Worm (Caenorhabditis elegans) whole organism, late embryonic: Measurements from ENCODE around the gene T26E4.2.

ENCODE experiments used
- C38D4.7 ChIP-seq: fragments of 200-800 bp; sonication (Bioruptor generic); optimal IDR thresholded peaks from 2 replicates; lab custom pipeline; 2018; ENCODE audit warnings: mild to moderate bottlenecking, missing genetic modification characterization, moderate library complexity, missing compliant biosample characterization
- T23F11.4 ChIP-seq: fragments of 200-800 bp; sonication (Bioruptor generic); optimal IDR thresholded peaks from 2 replicates; lab custom pipeline; 2018; ENCODE audit warnings: mild to moderate bottlenecking, missing genetic modification characterization, missing compliant biosample characterization
- ceh-14 ChIP-seq: sonication (generic microtip); optimal IDR thresholded peaks from 2 replicates; lab custom pipeline; 2016; ENCODE audit warnings: missing genotype, missing genetic modification characterization, missing compliant biosample characterization
- ceh-18 ChIP-seq: sonication (generic microtip); optimal IDR thresholded peaks from 2 replicates; lab custom pipeline; 2016; ENCODE audit warnings: missing genetic modification characterization, missing compliant biosample characterization
- ceh-22 ChIP-seq: sonication (generic microtip); optimal IDR thresholded peaks from 2 replicates; lab custom pipeline; 2017; ENCODE audit warnings: missing biosample characterization, missing genetic modification characterization
- ceh-24 ChIP-seq: sonication (generic microtip); optimal IDR thresholded peaks from 2 replicates; lab custom pipeline; 2016; ENCODE audit warnings: mild to moderate bottlenecking, missing genetic modification characterization, missing compliant biosample characterization
- ceh-30 ChIP-seq: fragments of 150-350 bp; optimal IDR thresholded peaks from 2 replicates; lab custom pipeline; 2014; ENCODE audit warnings: missing biosample characterization, missing genetic modification characterization
- ceh-31 ChIP-seq: sonication (generic microtip); optimal IDR thresholded peaks from 2 replicates; lab custom pipeline; 2016; ENCODE audit warnings: missing genetic modification characterization, missing compliant biosample characterization
- ceh-6 ChIP-seq: fragments of 200-800 bp; sonication (Bioruptor generic); optimal IDR thresholded peaks from 2 replicates; lab custom pipeline; 2018; ENCODE audit warnings: mild to moderate bottlenecking, missing genetic modification characterization, missing compliant biosample characterization
- ceh-9 ChIP-seq: sonication (generic microtip); optimal IDR thresholded peaks from 2 replicates; lab custom pipeline; 2016; ENCODE audit warnings: mild to moderate bottlenecking, missing genetic modification characterization, inconsistent platforms, missing compliant biosample characterization
- che-1 ChIP-seq: sonication (generic microtip); optimal IDR thresholded peaks from 2 replicates; lab custom pipeline; 2016; ENCODE audit warnings: mild to moderate bottlenecking, missing genetic modification characterization, missing compliant biosample characterization
- dmd-4 ChIP-seq: sonication (generic microtip); optimal IDR thresholded peaks from 2 replicates; lab custom pipeline; 2016; ENCODE audit warnings: borderline replicate concordance, missing genetic modification characterization, missing compliant biosample characterization
- dve-1 ChIP-seq: sonication (generic microtip); optimal IDR thresholded peaks from 2 replicates; lab custom pipeline; 2017; ENCODE audit warnings: antibody characterized with exemption, mild to moderate bottlenecking, missing genetic modification characterization, missing compliant biosample characterization
- elt-2 ChIP-seq: sonication (generic microtip); optimal IDR thresholded peaks from 2 replicates; lab custom pipeline; 2016; ENCODE audit warnings: missing genetic modification reagents, missing genetic modification characterization, missing compliant biosample characterization
- ets-4 ChIP-seq: sonication (generic microtip); optimal IDR thresholded peaks from 2 replicates; lab custom pipeline; 2016; ENCODE audit warnings: missing genetic modification characterization, missing compliant biosample characterization
- hlh-15 ChIP-seq: sonication (generic microtip); optimal IDR thresholded peaks from 2 replicates; lab custom pipeline; 2016; ENCODE audit warnings: missing genetic modification characterization, missing compliant biosample characterization
- hlh-8 ChIP-seq: sonication (generic microtip); optimal IDR thresholded peaks from 2 replicates; lab custom pipeline; 2016; ENCODE audit warnings: missing genotype, missing genetic modification characterization, missing compliant biosample characterization
- lin-11 ChIP-seq: fragments of 200-800 bp; sonication (Bioruptor generic); optimal IDR thresholded peaks from 2 replicates; lab custom pipeline; 2018; ENCODE audit warnings: mild to moderate bottlenecking, missing genetic modification characterization, missing compliant biosample characterization
- madf-2 ChIP-seq: sonication (generic microtip); optimal IDR thresholded peaks from 2 replicates; lab custom pipeline; 2017; ENCODE audit warnings: missing genetic modification characterization, missing compliant biosample characterization
- mec-3 ChIP-seq: sonication (generic microtip); optimal IDR thresholded peaks from 2 replicates; lab custom pipeline; 2016; ENCODE audit warnings: borderline replicate concordance, missing genetic modification characterization, missing compliant biosample characterization
- npax-4 ChIP-seq: sonication (generic microtip); optimal IDR thresholded peaks from 2 replicates; lab custom pipeline; 2016; ENCODE audit warnings: missing genetic modification characterization, missing compliant biosample characterization
- odd-2 ChIP-seq: sonication (generic microtip); optimal IDR thresholded peaks from 2 replicates; lab custom pipeline; 2017; ENCODE audit warnings: antibody characterized with exemption, mild to moderate bottlenecking, missing genetic modification characterization, missing compliant biosample characterization
- pag-3 ChIP-seq: sonication (generic microtip); optimal IDR thresholded peaks from 2 replicates; lab custom pipeline; 2016; ENCODE audit warnings: missing compliant biosample characterization, missing genetic modification characterization, borderline replicate concordance
- pat-9 ChIP-seq: fragments of 200-800 bp; sonication (Bioruptor generic); optimal IDR thresholded peaks from 2 replicates; lab custom pipeline; 2018; ENCODE audit warnings: mild to moderate bottlenecking, missing genetic modification characterization, moderate library complexity, missing compliant biosample characterization
- pax-1 ChIP-seq: fragments of 150-350 bp; optimal IDR thresholded peaks from 2 replicates; lab custom pipeline; 2014; ENCODE audit warnings: missing biosample characterization, missing genetic modification characterization
- pha-2 ChIP-seq: sonication (generic microtip); optimal IDR thresholded peaks from 2 replicates; lab custom pipeline; 2017; ENCODE audit warnings: mild to moderate bottlenecking, missing genetic modification characterization, missing compliant biosample characterization
- pha-4 ChIP-seq: fragments of 150-350 bp; optimal IDR thresholded peaks from 2 replicates; lab custom pipeline; 2018; ENCODE audit warnings: missing biosample characterization, missing genetic modification reagents, missing genetic modification characterization
- syd-9 ChIP-seq: sonication (generic microtip); optimal IDR thresholded peaks from 2 replicates; lab custom pipeline; 2016; ENCODE audit warnings: mild to moderate bottlenecking, missing genetic modification characterization, moderate library complexity, missing compliant biosample characterization
- unc-86 ChIP-seq: sonication (generic microtip); optimal IDR thresholded peaks from 2 replicates; lab custom pipeline; 2016; ENCODE audit warnings: missing genetic modification characterization, missing compliant biosample characterization

Gene T26E4.2

ce11 chrV:15826110-15826509 lies 44.9 kb downstream of the T26E4.2 start, which contains the start of gene srbc-51:
Gene srbc-51 (plus strand): TSS chrV:15826410.
- TF ChIP-seq che-1 (tag; lab: Kevin White, UChicago): no peak
- TF ChIP-seq syd-9 (tag; lab: Kevin White, UChicago): no peak
- TF ChIP-seq dmd-4 (tag; lab: Kevin White, UChicago): no peak
- no peak for TF ChIP-seq hlh-15 (tag; lab: Kevin White, UChicago)
- no peak for TF ChIP-seq ceh-31
- no peak for TF ChIP-seq dve-1 (tag; lab: Kevin White, UChicago)
- no peak for TF ChIP-seq npax-4 (tag; lab: Kevin White, UChicago)
- TF ChIP-seq hlh-8 (tag; lab: Kevin White, UChicago): no peak
- TF ChIP-seq ceh-24: no peak
- no peak for TF ChIP-seq pag-3 (tag; lab: Kevin White, UChicago)
- no peak for TF ChIP-seq odd-2 (tag; lab: Kevin White, UChicago)
- no peak for TF ChIP-seq mec-3 (tag; lab: Kevin White, UChicago)
- TF ChIP-seq T23F11.4 (GFP tag; lab: Kevin White, UChicago): no peak
- TF ChIP-seq ceh-18 (tag; lab: Kevin White, UChicago): no peak

DNA sequence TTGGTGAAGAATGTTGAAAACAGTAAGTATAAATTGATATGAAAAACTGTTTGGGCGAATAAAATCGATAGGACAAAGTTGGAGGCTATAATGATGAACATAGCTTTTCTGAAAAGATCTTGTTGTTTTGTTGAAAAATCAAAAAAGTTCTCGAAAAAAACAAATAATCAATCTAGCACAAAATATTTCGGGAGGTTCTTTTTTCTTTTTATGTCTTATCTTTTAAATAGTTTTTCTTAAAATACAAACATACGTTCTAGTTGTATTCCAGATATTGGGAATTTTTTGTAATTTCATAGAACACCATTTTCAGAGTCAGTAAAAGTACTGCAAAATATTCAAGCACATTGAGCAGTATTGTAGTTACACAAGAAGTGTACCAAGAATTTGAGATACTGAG lies 48.7 kb downstream of the T26E4.2 start, which contains the start of gene srbc-55:
Gene srbc-55 (minus strand): TSS at position 101 of the 400 bp plus-strand sequence.
- TF ChIP-seq ceh-30 (tag; lab: Kevin White, UChicago): no peak
- TF ChIP-seq pat-9 (tag; lab: Kevin White, UChicago): no peak
- no peak for TF ChIP-seq syd-9 (tag; lab: Kevin White, UChicago)
- TF ChIP-seq pha-2: no peak
- no peak for TF ChIP-seq pax-1 (tag; lab: Kevin White, UChicago)
- no peak for TF ChIP-seq ets-4

DNA sequence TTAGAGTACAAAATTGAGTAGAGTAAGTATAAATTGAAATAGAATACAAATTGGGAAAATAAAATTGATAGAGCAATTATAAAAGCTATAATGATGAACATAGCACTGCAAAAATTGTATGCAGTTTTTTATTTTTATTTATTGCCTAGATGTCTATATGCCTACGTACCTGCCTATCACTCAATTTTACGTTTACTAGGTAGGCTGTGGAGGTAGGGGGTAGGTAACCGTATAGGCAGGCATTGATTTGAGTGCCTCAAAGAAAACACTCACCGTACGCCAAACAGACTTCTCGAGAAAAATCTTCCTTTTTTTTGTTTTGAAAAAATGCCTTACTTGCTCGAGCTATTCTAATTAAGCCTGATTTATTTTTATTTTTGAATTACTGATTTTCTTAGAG lies 50.4 kb downstream of the T26E4.2 start, which contains the start of gene srbc-56:
Gene srbc-56 (minus strand): TSS at position 101 of the 400 bp plus-strand sequence.
- TF ChIP-seq unc-86 (tag; lab: Kevin White, UChicago): no peak
- no peak for TF ChIP-seq ets-4
- no peak for TF ChIP-seq C38D4.7 (GFP tag; lab: Kevin White, UChicago)
- no peak for TF ChIP-seq ceh-9 (tag; lab: Kevin White, UChicago)
- TF ChIP-seq ceh-14: no peak
- no peak for TF ChIP-seq elt-2
- no peak for TF ChIP-seq ceh-18 (tag; lab: Kevin White, UChicago)
- no peak for TF ChIP-seq che-1 (tag; lab: Kevin White, UChicago)
- TF ChIP-seq lin-11 (tag; lab: Kevin White, UChicago): no peak
- no peak for TF ChIP-seq ceh-22
- no peak for TF ChIP-seq madf-2 (tag; lab: Kevin White, UChicago)
- TF ChIP-seq ceh-6: no peak
- TF ChIP-seq pax-1 (tag; lab: Kevin White, UChicago): no peak
- no peak for TF ChIP-seq pha-4
